Worm (Caenorhabditis elegans) whole organism, L2 larva: ENCODE results near the gene R12B2.8.
A peak's percentile ranks its signal among the peaks of the same experiment; 100 is the strongest.

ENCODE experiments used
- C34F6.9 ChIP-seq: fragments of 150-350 bp; optimal IDR thresholded peaks from 2 replicates; lab custom pipeline; 2014; ENCODE audit warnings: missing biosample characterization, missing genetic modification characterization
- F13H6.1 ChIP-seq: sonication (generic microtip); optimal IDR thresholded peaks from 2 replicates; lab custom pipeline; 2016; ENCODE audit warnings: missing genetic modification characterization, missing compliant biosample characterization
- R02D3.7 ChIP-seq: fragments of 150-350 bp; optimal IDR thresholded peaks from 2 replicates; lab custom pipeline; 2014; ENCODE audit warnings: missing biosample characterization, missing genetic modification characterization
- ZK546.5 ChIP-seq: sonication (generic microtip); optimal IDR thresholded peaks from 2 replicates; lab custom pipeline; 2017; ENCODE audit warnings: missing biosample characterization, missing genetic modification characterization
- alr-1 ChIP-seq: fragments of 150-350 bp; optimal IDR thresholded peaks from 2 replicates; lab custom pipeline; 2014; ENCODE audit warnings: missing biosample characterization, missing genetic modification characterization
- aly-2 ChIP-seq: fragments of 150-350 bp; optimal IDR thresholded peaks from 2 replicates; lab custom pipeline; 2014; ENCODE audit warnings: missing biosample characterization, missing genetic modification characterization
- ama-1 ChIP-seq: fragments of 150-350 bp; optimal IDR thresholded peaks from 2 replicates; lab custom pipeline; 2018; ENCODE audit warnings: inconsistent platforms
- blmp-1 ChIP-seq: sonication (generic microtip); optimal IDR thresholded peaks from 2 replicates; lab custom pipeline; 2017; ENCODE audit warnings: missing genetic modification characterization, mild to moderate bottlenecking, missing compliant biosample characterization, antibody characterized with exemption, moderate library complexity; ENCODE audit not compliant: insufficient read depth
- ceh-16 ChIP-seq: fragments of 150-350 bp; optimal IDR thresholded peaks from 2 replicates; lab custom pipeline; 2014; ENCODE audit warnings: missing biosample characterization, missing genetic modification characterization
- ceh-82 ChIP-seq: fragments of 150-350 bp; optimal IDR thresholded peaks from 2 replicates; lab custom pipeline; 2014; ENCODE audit warnings: missing biosample characterization, missing genetic modification characterization
- crh-2 ChIP-seq: sonication (generic microtip); optimal IDR thresholded peaks from 2 replicates; lab custom pipeline; 2017; ENCODE audit warnings: missing biosample characterization, missing genetic modification characterization
- dmd-4 ChIP-seq: sonication (generic microtip); optimal IDR thresholded peaks from 2 replicates; lab custom pipeline; 2017; ENCODE audit warnings: missing biosample characterization, missing genetic modification characterization
- egl-27 ChIP-seq: sonication (generic microtip); optimal IDR thresholded peaks from 3 replicates; lab custom pipeline; 2017; ENCODE audit warnings: missing biosample characterization, missing genetic modification reagents, missing genetic modification characterization
- elt-1 ChIP-seq: fragments of 150-350 bp; optimal IDR thresholded peaks from 2 replicates; lab custom pipeline; 2014; ENCODE audit warnings: missing biosample characterization, missing genetic modification characterization
- fos-1 ChIP-seq: fragments of 150-350 bp; optimal IDR thresholded peaks from 2 replicates; lab custom pipeline; 2014; ENCODE audit warnings: missing biosample characterization, missing genetic modification characterization
- gmeb-1 ChIP-seq: fragments of 150-350 bp; optimal IDR thresholded peaks from 2 replicates; lab custom pipeline; 2014; ENCODE audit warnings: missing biosample characterization, missing genetic modification characterization
- lin-11 ChIP-seq: fragments of 150-350 bp; sonication (generic microtip); optimal IDR thresholded peaks from 2 replicates; lab custom pipeline; 2014; ENCODE audit warnings: missing biosample characterization, missing genetic modification characterization, inconsistent platforms, mixed read lengths
- lin-13 ChIP-seq: fragments of 150-350 bp; optimal IDR thresholded peaks from 2 replicates; lab custom pipeline; 2014; ENCODE audit warnings: missing biosample characterization, missing genetic modification reagents, missing genetic modification characterization
- lin-39 ChIP-seq: fragments of 150-350 bp; optimal IDR thresholded peaks from 2 replicates; lab custom pipeline; 2014; ENCODE audit warnings: missing biosample characterization, missing genetic modification reagents, missing genetic modification characterization
- lsy-2 ChIP-seq, 2 experiments: fragments of 150-350 bp in 1 of 2; sonication (generic microtip) in 1 of 2; optimal IDR thresholded peaks; 2 replicates each; lab custom pipeline; 2014 to 2017; ENCODE audit warnings: missing biosample characterization in 2 of 2, missing genetic modification characterization in 2 of 2
- mab-5 ChIP-seq: fragments of 150-350 bp; optimal IDR thresholded peaks from 2 replicates; lab custom pipeline; 2014; ENCODE audit warnings: missing biosample characterization, missing genetic modification characterization
- mbf-1 ChIP-seq: sonication (generic microtip); optimal IDR thresholded peaks from 2 replicates; lab custom pipeline; 2017; ENCODE audit warnings: missing biosample characterization, missing genetic modification characterization
- mdl-1 ChIP-seq, 2 experiments: fragments of 150-350 bp in 1 of 2; sonication (generic microtip) in 1 of 2; optimal IDR thresholded peaks; 2 replicates each; lab custom pipeline; 2017; ENCODE audit warnings: missing biosample characterization in 2 of 2, missing genetic modification characterization in 2 of 2
- nhr-10 ChIP-seq: sonication (generic microtip); optimal IDR thresholded peaks from 2 replicates; lab custom pipeline; 2017; ENCODE audit warnings: missing biosample characterization, missing genetic modification characterization
- nhr-11 ChIP-seq: fragments of 150-350 bp; optimal IDR thresholded peaks from 2 replicates; lab custom pipeline; 2014; ENCODE audit warnings: missing biosample characterization, missing genetic modification characterization
- nhr-129 ChIP-seq: fragments of 150-350 bp; optimal IDR thresholded peaks from 2 replicates; lab custom pipeline; 2014; ENCODE audit warnings: missing biosample characterization, missing genetic modification characterization
- nhr-21 ChIP-seq: fragments of 150-350 bp; optimal IDR thresholded peaks from 2 replicates; lab custom pipeline; 2014; ENCODE audit warnings: missing biosample characterization, missing genetic modification characterization
- nhr-237 ChIP-seq: fragments of 150-350 bp; optimal IDR thresholded peaks from 2 replicates; lab custom pipeline; 2014; ENCODE audit warnings: missing biosample characterization, missing genetic modification characterization
- nhr-25 ChIP-seq: fragments of 150-350 bp; sonication (generic microtip); optimal IDR thresholded peaks from 3 replicates; lab custom pipeline; 2014; ENCODE audit warnings: missing biosample characterization, missing genetic modification characterization
- nhr-6 ChIP-seq: fragments of 150-350 bp; optimal IDR thresholded peaks from 2 replicates; lab custom pipeline; 2014; ENCODE audit warnings: missing biosample characterization, missing genetic modification characterization
- nhr-77 ChIP-seq: fragments of 150-350 bp; optimal IDR thresholded peaks from 2 replicates; lab custom pipeline; 2014; ENCODE audit warnings: missing biosample characterization, missing genetic modification characterization
- peb-1 ChIP-seq: fragments of 150-350 bp; optimal IDR thresholded peaks from 2 replicates; lab custom pipeline; 2014; ENCODE audit warnings: missing biosample characterization, missing genetic modification characterization
- sem-4 ChIP-seq: fragments of 150-350 bp; optimal IDR thresholded peaks from 2 replicates; lab custom pipeline; 2014; ENCODE audit warnings: missing biosample characterization, missing genetic modification reagents, missing genetic modification characterization
- sma-3 ChIP-seq: sonication (generic microtip); optimal IDR thresholded peaks from 2 replicates; lab custom pipeline; 2016; ENCODE audit warnings: missing genetic modification reagents, missing genetic modification characterization, missing compliant biosample characterization
- sma-9 ChIP-seq, 2 experiments: fragments of 150-350 bp in 1 of 2; sonication (generic microtip) in 1 of 2; optimal IDR thresholded peaks; 2 replicates each; lab custom pipeline; 2014 to 2016; ENCODE audit warnings: missing genetic modification characterization in 2 of 2, mild to moderate bottlenecking in 1 of 2, missing biosample characterization in 1 of 2, missing compliant biosample characterization in 1 of 2, missing genetic modification reagents in 1 of 2, moderate library complexity in 1 of 2
- snpc-4 ChIP-seq: fragments of 150-350 bp; optimal IDR thresholded peaks from 2 replicates; lab custom pipeline; 2014; ENCODE audit warnings: missing biosample characterization, missing genetic modification characterization
- unc-39 ChIP-seq: fragments of 150-350 bp; optimal IDR thresholded peaks from 2 replicates; lab custom pipeline; 2014; ENCODE audit warnings: missing biosample characterization, missing genetic modification characterization
- unc-55 ChIP-seq: fragments of 150-350 bp; sonication (generic microtip); optimal IDR thresholded peaks from 3 replicates; lab custom pipeline; 2014; ENCODE audit warnings: missing biosample characterization, missing genetic modification reagents, missing genetic modification characterization
- unc-62 ChIP-seq: fragments of 150-350 bp; optimal IDR thresholded peaks from 2 replicates; lab custom pipeline; 2014; ENCODE audit warnings: missing biosample characterization, missing genetic modification reagents, missing genetic modification characterization
- ztf-1 ChIP-seq: fragments of 200-800 bp; sonication (Bioruptor generic); conservative IDR thresholded peaks from 2 replicates; pipeline ENCODE4 v1.3.6; 2022; ENCODE audit warnings: missing genetic modification characterization, missing compliant biosample characterization
- ztf-11 ChIP-seq: sonication (generic microtip); optimal IDR thresholded peaks from 2 replicates; lab custom pipeline; 2017; ENCODE audit warnings: missing biosample characterization, missing genetic modification characterization
- ztf-4 ChIP-seq: fragments of 150-350 bp; optimal IDR thresholded peaks from 2 replicates; lab custom pipeline; 2014; ENCODE audit warnings: missing biosample characterization, missing genetic modification characterization

Gene R12B2.8

ce11 chrIII:5871760-5872159 lies 48.0 kb downstream of the R12B2.8 start, which contains the start of the genes F01F1.11 and F01F1.3:
F01F1.11 (minus strand) TSS chrIII:5871877.
F01F1.3 (plus strand) TSS chrIII:5871938.
- no peak for TF ChIP-seq unc-62
- peak; percentile 76 for TF ChIP-seq nhr-21 (tag; lab: Kevin White, UChicago)
- peak; percentile 77 for TF ChIP-seq nhr-25
- no peak for TF ChIP-seq ceh-16 (tag; lab: Kevin White, UChicago)
- TF ChIP-seq lin-13 (GFP tag; lab: Kevin White, UChicago): peak; percentile 69
- no peak for TF ChIP-seq R02D3.7 (tag; lab: Kevin White, UChicago)
- no peak for TF ChIP-seq lin-39 (tag; lab: Kevin White, UChicago)
- no peak for TF ChIP-seq aly-2 (tag; lab: Kevin White, UChicago)
- TF ChIP-seq peb-1 (tag; lab: Kevin White, UChicago): no peak
- peak; percentile 52 for TF ChIP-seq lin-11 (tag; lab: Kevin White, UChicago)
- peak; percentile 8 for TF ChIP-seq sem-4 (tag; lab: Kevin White, UChicago)
- TF ChIP-seq sma-3 (GFP tag; lab: Kevin White, UChicago): peak; percentile 88
- TF ChIP-seq nhr-6 (tag; lab: Kevin White, UChicago): peak; percentile 52
- no peak for TF ChIP-seq ztf-11
- peak; percentile 68 for TF ChIP-seq egl-27 (tag; lab: Kevin White, UChicago)
- TF ChIP-seq ama-1: no peak
- peak; percentile 79 for TF ChIP-seq F13H6.1 (tag; lab: Kevin White, UChicago)
- TF ChIP-seq mbf-1 (tag; lab: Kevin White, UChicago): no peak
- TF ChIP-seq crh-2 (tag; lab: Kevin White, UChicago): peak; percentile 82
- TF ChIP-seq nhr-237: no peak
- peak; percentile 95 for TF ChIP-seq gmeb-1 (tag; lab: Kevin White, UChicago)
- peak; percentile 33 for TF ChIP-seq fos-1 (tag; lab: Kevin White, UChicago)
- peak; percentile 84 for TF ChIP-seq unc-55 (GFP tag; lab: Kevin White, UChicago)
- TF ChIP-seq elt-1 (tag; lab: Kevin White, UChicago): no peak
- peak; percentile 40 for TF ChIP-seq nhr-129 (tag; lab: Kevin White, UChicago)
- TF ChIP-seq ztf-4 (tag; lab: Kevin White, UChicago): peak; percentile 5
- TF ChIP-seq alr-1 (tag; lab: Kevin White, UChicago): no peak
- peak; percentile 60 for TF ChIP-seq C34F6.9 (tag; lab: Kevin White, UChicago)
- TF ChIP-seq lsy-2 (tag; optimal IDR thresholded peaks at IDR 0.05; lab: Kevin White, UChicago): peak; percentile 48 to 90
- no peak for TF ChIP-seq ZK546.5
- TF ChIP-seq mdl-1 (tag; optimal IDR thresholded peaks at IDR 0.05; lab: Kevin White, UChicago): no peak
- TF ChIP-seq snpc-4 (tag; lab: Kevin White, UChicago): peak; percentile 30
- TF ChIP-seq nhr-77 (tag; lab: Kevin White, UChicago): peak; percentile 11
- TF ChIP-seq mab-5 (tag; lab: Kevin White, UChicago): no peak
- peak; percentile 88 for TF ChIP-seq sma-9 (GFP tag; optimal IDR thresholded peaks at IDR 0.05; lab: Kevin White, UChicago)
- no peak for TF ChIP-seq sma-9 (tag; optimal IDR thresholded peaks at IDR 0.05; lab: Kevin White, UChicago)
- TF ChIP-seq blmp-1 (tag; lab: Kevin White, UChicago): peak; percentile 25
- no peak for TF ChIP-seq dmd-4 (tag; lab: Kevin White, UChicago)
- TF ChIP-seq ceh-82 (tag; lab: Kevin White, UChicago): no peak
- no peak for TF ChIP-seq nhr-10

- no peak for TF ChIP-seq unc-39 (tag; lab: Kevin White, UChicago)
- no peak for TF ChIP-seq elt-1 (tag; lab: Kevin White, UChicago)
- no peak for TF ChIP-seq nhr-21 (tag; lab: Kevin White, UChicago)
- TF ChIP-seq lin-39 (tag; lab: Kevin White, UChicago): no peak
- TF ChIP-seq nhr-129 (tag; lab: Kevin White, UChicago): peak; percentile 67
- TF ChIP-seq nhr-11 (tag; lab: Kevin White, UChicago): no peak
- no peak for TF ChIP-seq ztf-1 (GFP tag; lab: Robert Waterston, UW)
- no peak for TF ChIP-seq ceh-16 (tag; lab: Kevin White, UChicago)
- TF ChIP-seq snpc-4 (tag; lab: Kevin White, UChicago): no peak
- TF ChIP-seq, all 48 proteins: peak for 1
These were observed 48.6 kb downstream of the R12B2.8 start for ce11 chrIII:5872288-5872687.
